Worm (Caenorhabditis elegans): ENCODE data around the gene F27B10.1.
A peak's percentile ranks its signal among the peaks of the same experiment; 100 is the strongest.

Gene F27B10.1

DNA sequence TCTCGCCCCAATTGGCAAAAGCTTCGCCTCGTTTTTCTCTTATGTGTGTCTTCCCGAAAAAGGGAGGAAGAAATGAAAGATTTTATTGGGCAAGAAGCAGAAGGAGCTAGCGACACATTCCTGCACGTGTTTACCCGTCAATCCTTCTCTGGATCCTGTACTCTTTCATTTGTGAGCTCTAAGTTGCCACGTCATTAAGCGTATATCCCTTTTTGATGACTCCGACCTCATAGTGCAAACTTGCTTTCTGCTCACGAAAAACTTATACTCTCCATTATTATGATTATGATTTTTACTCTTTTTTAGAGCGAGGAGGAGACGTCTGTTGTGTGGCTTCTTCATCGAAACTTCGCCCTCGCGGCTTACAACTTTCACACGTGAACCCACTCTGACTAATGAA is at the start of gene F27B10.1:
F27B10.1 (plus strand) TSS at position 301 of the 400 bp plus-strand sequence.
- no peak for TF ChIP-seq nhr-76 (tag; optimal IDR thresholded peaks at IDR 0.05)
- TF ChIP-seq ham-2 (GFP tag; optimal IDR thresholded peaks at IDR 0.05) = no peak
- no peak for TF ChIP-seq ztf-11 (tag; optimal IDR thresholded peaks at IDR 0.05)
- TF ChIP-seq unc-39 (tag; optimal IDR thresholded peaks at IDR 0.05) = no peak
- no peak for TF ChIP-seq zip-8 (tag; optimal IDR thresholded peaks at IDR 0.05)
- TF ChIP-seq cnd-1 (tag; optimal IDR thresholded peaks at IDR 0.05) = no peak
- no peak for TF ChIP-seq hlh-1 (tag; optimal IDR thresholded peaks at IDR 0.05)
- TF ChIP-seq lsy-2 (tag; optimal IDR thresholded peaks at IDR 0.05) = no peak
- no peak for TF ChIP-seq sem-2 (GFP tag; optimal IDR thresholded peaks at IDR 0.05)
- no peak for TF ChIP-seq lin-32 (GFP tag; optimal IDR thresholded peaks at IDR 0.05)
- no peak for TF ChIP-seq bed-3 (GFP tag; optimal IDR thresholded peaks at IDR 0.05)
- no peak for TF ChIP-seq ceh-43 (GFP tag; optimal IDR thresholded peaks at IDR 0.05)
- TF ChIP-seq snpc-4 (tag; optimal IDR thresholded peaks at IDR 0.05) = no peak
- no peak for TF ChIP-seq tbx-8 (GFP tag; optimal IDR thresholded peaks at IDR 0.05)
- TF ChIP-seq pha-4 (tag; optimal IDR thresholded peaks at IDR 0.05) = no peak
- no peak for TF ChIP-seq unc-120 (tag; optimal IDR thresholded peaks at IDR 0.05; ENCODE audit: poor library complexity, severe bottlenecking)
- no peak for TF ChIP-seq nhr-12 (tag; optimal IDR thresholded peaks at IDR 0.05)
- TF ChIP-seq nhr-28 (tag; optimal IDR thresholded peaks at IDR 0.05) = no peak
- TF ChIP-seq drap-1 (GFP tag; optimal IDR thresholded peaks at IDR 0.05) = no peak
- TF ChIP-seq nhr-2 (tag; optimal IDR thresholded peaks at IDR 0.05) = no peak

DNA sequence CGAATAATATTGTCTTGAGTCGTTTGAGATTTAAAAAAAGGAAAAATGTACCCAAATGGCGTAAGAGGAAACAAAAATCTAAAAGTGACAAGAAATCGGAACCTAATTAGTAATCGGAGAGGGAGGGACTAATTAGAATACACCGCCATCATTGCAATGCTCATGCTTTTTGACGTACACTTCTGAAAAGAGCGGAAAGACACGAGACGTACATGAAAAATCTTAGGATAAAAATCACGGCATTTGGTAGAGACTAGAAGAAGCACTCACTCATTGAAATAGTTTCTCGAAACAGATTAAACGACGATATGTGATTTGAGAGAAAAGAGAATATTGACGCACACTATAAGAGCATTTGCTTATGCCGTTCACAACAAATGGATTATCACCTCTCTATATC is 49.4 kb upstream of the F27B10.1 start:
- TF ChIP-seq unc-39 (tag; optimal IDR thresholded peaks at IDR 0.05) (no peak), nhr-237 (tag; optimal IDR thresholded peaks at IDR 0.05) (no peak), mab-5 (tag; optimal IDR thresholded peaks at IDR 0.05) (no peak), flh-1 (GFP tag; optimal IDR thresholded peaks at IDR 0.05) (no peak), nhr-2 (tag; optimal IDR thresholded peaks at IDR 0.05) (no peak), snpc-4 (tag; optimal IDR thresholded peaks at IDR 0.05) (no peak), sptf-1 (tag; optimal IDR thresholded peaks at IDR 0.05) (no peak), bed-3 (GFP tag; optimal IDR thresholded peaks at IDR 0.05) (no peak), ceh-83 (GFP tag; optimal IDR thresholded peaks at IDR 0.05) (no peak), lsy-2 (tag; optimal IDR thresholded peaks at IDR 0.05) (no peak), drap-1 (GFP tag; optimal IDR thresholded peaks at IDR 0.05) (no peak), nhr-12 (tag; optimal IDR thresholded peaks at IDR 0.05) (no peak), elt-1 (tag; optimal IDR thresholded peaks at IDR 0.05; ENCODE audit: borderline replicate concordance, insufficient read depth) (no peak), ztf-11 (tag; optimal IDR thresholded peaks at IDR 0.05) (no peak), M03D4.4 (tag; optimal IDR thresholded peaks at IDR 0.05) (no peak), elt-3 (tag; optimal IDR thresholded peaks at IDR 0.05) (no peak), unc-120 (tag; optimal IDR thresholded peaks at IDR 0.05; ENCODE audit: poor library complexity, severe bottlenecking) (no peak), sem-2 (GFP tag; optimal IDR thresholded peaks at IDR 0.05) (no peak), blmp-1 (tag; optimal IDR thresholded peaks at IDR 0.05) (no peak)

DNA sequence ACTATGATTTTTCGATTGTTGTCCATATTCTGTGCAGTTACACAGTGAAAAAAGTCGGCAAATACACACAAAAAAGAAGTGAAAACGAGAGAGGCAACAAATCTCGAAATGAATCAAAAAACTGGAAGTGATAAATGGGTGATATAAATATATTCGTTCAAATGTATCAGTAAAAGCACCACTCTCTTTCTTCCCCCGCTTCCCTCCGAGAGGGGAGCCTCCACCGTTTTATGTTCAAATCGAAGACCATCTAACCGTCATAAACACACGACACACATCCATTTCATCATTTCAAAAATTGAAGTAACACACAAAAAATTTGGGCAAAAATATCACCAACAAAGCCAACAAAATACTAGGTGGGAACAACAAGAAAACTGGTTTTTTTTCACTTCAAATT is 45.4 kb upstream of the F27B10.1 start, which contains the start of gene F20A1.6:
F20A1.6 (minus strand) TSS at position 101 of the 400 bp plus-strand sequence.
- no peak for TF ChIP-seq lin-13 (tag; optimal IDR thresholded peaks at IDR 0.05)
- no peak for TF ChIP-seq blmp-1 (tag; optimal IDR thresholded peaks at IDR 0.05)
- TF ChIP-seq sptf-1 (tag; optimal IDR thresholded peaks at IDR 0.05) = no peak
- no peak for TF ChIP-seq elt-3 (tag; optimal IDR thresholded peaks at IDR 0.05)
- TF ChIP-seq unc-39 (tag; optimal IDR thresholded peaks at IDR 0.05) = no peak
- no peak for TF ChIP-seq unc-62 (GFP tag; optimal IDR thresholded peaks at IDR 0.05)
- no peak for TF ChIP-seq mls-2 (tag; optimal IDR thresholded peaks at IDR 0.05)

DNA sequence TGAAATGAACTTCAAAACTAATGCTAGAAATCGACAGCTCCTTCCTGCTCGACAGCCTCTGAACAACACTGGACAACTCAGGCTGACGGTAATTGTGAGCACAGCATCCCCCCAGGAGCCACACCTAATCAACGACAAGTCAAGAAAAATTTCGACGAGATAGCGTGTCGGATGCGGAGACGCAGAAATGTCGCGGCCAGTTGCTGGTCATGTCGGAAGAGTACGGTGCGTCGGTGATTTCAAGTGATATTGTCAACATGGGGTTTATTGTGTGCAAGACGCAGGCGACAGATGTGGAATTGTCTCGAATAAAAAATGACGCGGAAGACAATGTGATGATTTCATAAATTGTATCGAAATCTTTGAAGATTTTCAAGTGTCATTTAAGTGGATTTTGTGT is 35.9 kb upstream of the F27B10.1 start, which contains the start of gene twk-11:
twk-11 (minus strand) TSS at position 101 of the 400 bp plus-strand sequence.
- TF ChIP-seq pha-4 (tag; optimal IDR thresholded peaks at IDR 0.05) = peak; percentile 20
- TF ChIP-seq elt-3 (tag; optimal IDR thresholded peaks at IDR 0.05) = no peak

DNA sequence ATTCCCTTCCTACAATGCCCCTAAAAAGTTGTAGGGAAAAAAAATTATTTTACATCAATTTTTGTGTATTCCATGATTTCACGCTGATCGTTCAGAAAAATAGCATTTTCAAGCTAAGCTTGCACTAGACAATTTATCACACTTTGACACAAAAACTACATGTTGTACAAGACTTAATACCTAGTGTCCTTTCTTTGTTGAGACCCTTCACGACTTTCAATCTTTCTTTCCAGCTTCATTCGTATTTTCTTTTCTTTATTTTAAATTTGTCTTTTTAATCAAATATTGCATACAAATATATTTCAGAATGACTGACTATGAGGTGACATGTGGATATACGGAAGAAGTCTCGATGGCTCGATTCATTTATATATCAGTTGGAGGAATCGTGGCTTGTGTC is 26.4 kb upstream of the F27B10.1 start, which contains the start of gene F20A1.2:
F20A1.2 (plus strand) TSS at position 301 of the 400 bp plus-strand sequence.
- TF ChIP-seq ztf-11 (tag; optimal IDR thresholded peaks at IDR 0.05) (no peak), ces-1 (GFP tag; optimal IDR thresholded peaks at IDR 0.05) (no peak)

Data from whole organism, mixed stage, embryonic.